Worm (Caenorhabditis elegans): ENCODE results near the gene F07H5.10.

DNA sequence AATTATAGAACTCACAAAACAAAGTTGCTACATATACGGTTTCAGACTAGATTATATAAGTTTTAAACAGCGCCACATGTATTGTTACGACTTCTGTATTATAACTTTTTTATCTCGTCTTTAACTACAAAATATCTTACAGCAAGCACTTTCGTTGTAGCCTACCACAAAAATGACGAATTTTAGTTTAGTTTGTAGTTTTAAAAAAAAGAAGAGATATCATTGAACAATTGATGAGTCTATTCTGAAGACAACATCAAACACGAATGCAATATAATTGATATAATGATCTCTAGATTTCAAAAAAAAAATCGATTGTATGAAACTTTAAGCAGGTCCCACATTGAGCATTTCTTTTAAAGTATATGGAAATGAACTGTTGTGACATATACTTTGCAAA is 5.8 kb upstream of the F07H5.10 start:
- no peak for TF ChIP-seq elt-3 (tag; optimal IDR thresholded peaks at IDR 0.05)
- TF ChIP-seq elt-1 (tag; optimal IDR thresholded peaks at IDR 0.05; ENCODE audit: borderline replicate concordance, insufficient read depth), result no peak
- no peak for TF ChIP-seq flh-1 (GFP tag; optimal IDR thresholded peaks at IDR 0.05)
- TF ChIP-seq ceh-39 (tag; optimal IDR thresholded peaks at IDR 0.05), result no peak
- no peak for TF ChIP-seq unc-39 (tag; optimal IDR thresholded peaks at IDR 0.05)
- TF ChIP-seq pha-4 (tag; optimal IDR thresholded peaks at IDR 0.05), result no peak
- no peak for TF ChIP-seq nhr-28 (tag; optimal IDR thresholded peaks at IDR 0.05)
- TF ChIP-seq M03D4.4 (tag; optimal IDR thresholded peaks at IDR 0.05), result no peak
- no peak for TF ChIP-seq nhr-237 (tag; optimal IDR thresholded peaks at IDR 0.05)
- TF ChIP-seq drap-1 (GFP tag; optimal IDR thresholded peaks at IDR 0.05), result no peak
